Fruit fly (Drosophila melanogaster) whole organism, embryonic: Measurements from ENCODE around the gene RabX4.

Experiments
- ATbp ChIP-seq: fragments of 200-800 bp; sonication (Bioruptor generic); optimal IDR thresholded peaks from 2 replicates; lab custom pipeline; 2017; ENCODE audit warnings: missing biosample characterization, mild to moderate bottlenecking, missing genetic modification characterization, missing genetic modification reagents
- Adf1 ChIP-seq: fragments of 200-800 bp; sonication (Bioruptor generic); IDR thresholded peaks from 2 replicates; pipeline ENCODE4 v1.3.6; 2022; ENCODE audit warnings: missing biosample characterization, missing genetic modification characterization
- BtbVII ChIP-seq: fragments of 200-800 bp; sonication (Bioruptor generic); optimal IDR thresholded peaks from 3 replicates; lab custom pipeline; 2017; ENCODE audit warnings: missing biosample characterization, mild to moderate bottlenecking, missing genetic modification characterization
- C15 ChIP-seq: fragments of 200-800 bp; sonication (Bioruptor generic); IDR thresholded peaks from 3 replicates; pipeline ENCODE4 v1.3.6; 2022; ENCODE audit warnings: missing biosample characterization, missing genetic modification characterization
- CG10959 ChIP-seq: fragments of 200-800 bp; sonication (Bioruptor generic); IDR thresholded peaks from 2 replicates; pipeline ENCODE4 v1.3.6; 2022; ENCODE audit warnings: missing biosample characterization, missing genetic modification characterization
- CG12236 ChIP-seq: fragments of 200-800 bp; sonication (Bioruptor generic); optimal IDR thresholded peaks from 2 replicates; lab custom pipeline; 2016; ENCODE audit warnings: missing biosample characterization, missing genetic modification characterization
- CG12391 ChIP-seq: fragments of 200-800 bp; sonication (Bioruptor generic); optimal IDR thresholded peaks from 3 replicates; lab custom pipeline; 2018; ENCODE audit warnings: missing biosample characterization, mild to moderate bottlenecking, missing genetic modification characterization, moderate library complexity
- CG12769 ChIP-seq: fragments of 200-800 bp; sonication (Bioruptor generic); optimal IDR thresholded peaks from 2 replicates; lab custom pipeline; 2019; ENCODE audit warnings: missing biosample characterization, mild to moderate bottlenecking, missing genetic modification characterization, moderate library complexity
- CG14965 ChIP-seq: fragments of 200-800 bp; sonication (Bioruptor generic); optimal IDR thresholded peaks from 2 replicates; lab custom pipeline; 2016; ENCODE audit warnings: missing biosample characterization, missing genetic modification characterization, borderline replicate concordance
- CG16863 ChIP-seq: fragments of 200-800 bp; sonication (Bioruptor generic); optimal IDR thresholded peaks from 3 replicates; lab custom pipeline; 2016; ENCODE audit warnings: missing biosample characterization, missing genetic modification characterization
- CG17912 ChIP-seq: fragments of 200-800 bp; sonication (Bioruptor generic); optimal IDR thresholded peaks from 2 replicates; lab custom pipeline; 2018; ENCODE audit warnings: missing biosample characterization, mild to moderate bottlenecking, missing genetic modification characterization
- CG18764 ChIP-seq: fragments of 200-800 bp; sonication (Bioruptor generic); optimal IDR thresholded peaks from 3 replicates; lab custom pipeline; 2016; ENCODE audit warnings: missing biosample characterization, missing genetic modification characterization
- CG34376 ChIP-seq: fragments of 200-800 bp; sonication (Bioruptor generic); optimal IDR thresholded peaks from 2 replicates; lab custom pipeline; 2018; ENCODE audit warnings: missing biosample characterization, mild to moderate bottlenecking, missing genetic modification characterization
- CG4282 ChIP-seq: fragments of 200-800 bp; sonication (Bioruptor generic); optimal IDR thresholded peaks from 2 replicates; lab custom pipeline; 2016; ENCODE audit warnings: missing biosample characterization, missing genetic modification characterization
- CG4820 ChIP-seq: fragments of 200-800 bp; sonication (Bioruptor generic); optimal IDR thresholded peaks from 3 replicates; lab custom pipeline; 2016; ENCODE audit warnings: missing biosample characterization, missing genetic modification characterization
- CG6689 ChIP-seq: fragments of 200-800 bp; sonication (Bioruptor generic); IDR thresholded peaks from 2 replicates; pipeline ENCODE4 v1.3.6; 2022; ENCODE audit warnings: missing biosample characterization, missing genetic modification characterization
- CG7372 ChIP-seq: fragments of 200-800 bp; sonication (Bioruptor generic); IDR thresholded peaks from 2 replicates; pipeline ENCODE4 v1.3.6; 2022; ENCODE audit warnings: missing biosample characterization, missing genetic modification characterization
- CG8359 ChIP-seq: fragments of 200-800 bp; sonication (Bioruptor generic); optimal IDR thresholded peaks from 2 replicates; lab custom pipeline; 2017; ENCODE audit warnings: missing biosample characterization, mild to moderate bottlenecking, missing genetic modification characterization, borderline replicate concordance
- CG8478 ChIP-seq: fragments of >200 bp; optimal IDR thresholded peaks from 2 replicates; lab custom pipeline; 2018
- CG8765 ChIP-seq: fragments of 200-800 bp; sonication (Bioruptor generic); IDR thresholded peaks from 2 replicates; pipeline ENCODE4 v1.3.6; 2022; ENCODE audit warnings: missing biosample characterization, missing genetic modification characterization
- CG9437 ChIP-seq: fragments of 200-800 bp; sonication (Bioruptor generic); optimal IDR thresholded peaks from 2 replicates; lab custom pipeline; 2018; ENCODE audit warnings: missing biosample characterization, mild to moderate bottlenecking, missing genetic modification characterization
- CkIIα-i1 ChIP-seq: fragments of 200-800 bp; sonication (Bioruptor generic); IDR thresholded peaks from 2 replicates; pipeline ENCODE4 v1.3.6; 2022; ENCODE audit warnings: missing biosample characterization, missing genetic modification characterization
- D19A ChIP-seq: fragments of 200-800 bp; optimal IDR thresholded peaks from 3 replicates; lab custom pipeline; 2019; ENCODE audit warnings: missing biosample characterization, mild to moderate bottlenecking, missing genetic modification characterization, moderate library complexity
- Fer2 ChIP-seq: fragments of 200-800 bp; sonication (Bioruptor generic); optimal IDR thresholded peaks from 2 replicates; lab custom pipeline; 2018; ENCODE audit warnings: missing biosample characterization, mild to moderate bottlenecking, missing genetic modification characterization, moderate library complexity
- Hsf ChIP-seq: fragments of 200-800 bp; sonication (Bioruptor generic); optimal IDR thresholded peaks from 3 replicates; lab custom pipeline; 2016; ENCODE audit warnings: missing biosample characterization, missing genetic modification characterization
- Max ChIP-seq: fragments of 200-800 bp; sonication (Bioruptor generic); optimal IDR thresholded peaks from 2 replicates; lab custom pipeline; 2016; ENCODE audit warnings: missing biosample characterization, mild to moderate bottlenecking, missing genetic modification characterization
- Mes4 ChIP-seq: fragments of 200-800 bp; sonication (Bioruptor generic); optimal IDR thresholded peaks from 2 replicates; lab custom pipeline; 2016; ENCODE audit warnings: missing biosample characterization, missing genetic modification characterization
- Mrtf ChIP-seq: fragments of 200-800 bp; sonication (Bioruptor generic); IDR thresholded peaks from 3 replicates; pipeline ENCODE4 v1.3.6; 2022; ENCODE audit warnings: missing biosample characterization, missing genetic modification characterization
- Six4 ChIP-seq: fragments of 200-800 bp; sonication (Bioruptor generic); optimal IDR thresholded peaks from 2 replicates; lab custom pipeline; 2016; ENCODE audit warnings: missing biosample characterization, missing genetic modification characterization
- Sox102F ChIP-seq: fragments of 200-800 bp; sonication (Bioruptor generic); optimal IDR thresholded peaks from 2 replicates; lab custom pipeline; 2018; ENCODE audit warnings: missing biosample characterization, mild to moderate bottlenecking, missing genetic modification characterization, moderate library complexity
- Sry-δ ChIP-seq: fragments of 200-800 bp; sonication (Bioruptor generic); optimal IDR thresholded peaks from 2 replicates; lab custom pipeline; 2016; ENCODE audit warnings: missing biosample characterization, missing genetic modification characterization
- ase ChIP-seq: fragments of 200-800 bp; sonication (Bioruptor generic); IDR thresholded peaks from 3 replicates; pipeline ENCODE4 v1.3.6; 2022; ENCODE audit warnings: missing biosample characterization, missing genetic modification characterization
- bowl ChIP-seq: fragments of 200-800 bp; sonication (Bioruptor generic); IDR thresholded peaks from 2 replicates; pipeline ENCODE4 v1.3.6; 2022; ENCODE audit warnings: missing biosample characterization, missing genetic modification characterization
- croc ChIP-seq: fragments of 200-800 bp; sonication (Bioruptor generic); conservative IDR thresholded peaks from 3 replicates; pipeline ENCODE4 v1.3.6; 2022; ENCODE audit warnings: missing biosample characterization, missing genetic modification characterization
- en ChIP-seq: fragments of 200-800 bp; sonication (Bioruptor generic); optimal IDR thresholded peaks from 2 replicates; lab custom pipeline; 2016; ENCODE audit warnings: missing biosample characterization, missing genetic modification characterization
- fd102C ChIP-seq: fragments of 200-800 bp; sonication (Bioruptor generic); optimal IDR thresholded peaks from 2 replicates; lab custom pipeline; 2018; ENCODE audit warnings: missing biosample characterization, mild to moderate bottlenecking, missing genetic modification characterization, moderate library complexity
- gcm2 ChIP-seq: fragments of 200-800 bp; sonication (Bioruptor generic); optimal IDR thresholded peaks from 2 replicates; lab custom pipeline; 2016; ENCODE audit warnings: missing biosample characterization, missing genetic modification characterization
- h ChIP-seq: fragments of >200 bp; optimal IDR thresholded peaks from 2 replicates; lab custom pipeline; 2017
- ham ChIP-seq: fragments of 200-800 bp; sonication (Bioruptor generic); IDR thresholded peaks from 2 replicates; pipeline ENCODE4 v1.3.6; 2022; ENCODE audit warnings: missing biosample characterization, missing genetic modification characterization
- jing ChIP-seq: fragments of 200-800 bp; sonication (Bioruptor generic); optimal IDR thresholded peaks from 2 replicates; lab custom pipeline; 2018; ENCODE audit warnings: missing biosample characterization, mild to moderate bottlenecking, missing genetic modification characterization
- lov ChIP-seq, 2 experiments: fragments of 200-800 bp in 1 of 2; fragments of >200 bp in 1 of 2; sonication (Bioruptor generic) in 1 of 2; IDR thresholded peaks in 1 of 2; optimal IDR thresholded peaks in 1 of 2; 2 replicates in 1 of 2; 3 replicates in 1 of 2; pipeline versions ENCODE4 v1.3.6 to Lab custom; 2017 to 2022; ENCODE audit warnings: missing biosample characterization in 1 of 2, missing genetic modification characterization in 1 of 2
- luna ChIP-seq: fragments of 200-800 bp; sonication (Bioruptor generic); optimal IDR thresholded peaks from 2 replicates; lab custom pipeline; 2016; ENCODE audit warnings: missing biosample characterization, missing genetic modification characterization
- oc ChIP-seq: fragments of 200-800 bp; sonication (Bioruptor generic); optimal IDR thresholded peaks from 2 replicates; lab custom pipeline; 2018; ENCODE audit warnings: missing biosample characterization, mild to moderate bottlenecking, missing genetic modification characterization, moderate library complexity
- pan ChIP-seq, 4 experiments: fragments of >200 bp in 3 of 4; fragments of 200-800 bp in 1 of 4; sonication (Bioruptor generic) in 1 of 4; optimal IDR thresholded peaks in 3 of 4; IDR thresholded peaks in 1 of 4; 2 replicates each; pipeline versions ENCODE4 v1.3.6 to Lab custom; 2017 to 2022; ENCODE audit warnings: missing biosample characterization in 2 of 4, missing genetic modification characterization in 2 of 4, mixed read lengths in 1 of 4
- pzg ChIP-seq: fragments of 200-800 bp; sonication (Bioruptor generic); optimal IDR thresholded peaks from 3 replicates; lab custom pipeline; 2018; ENCODE audit warnings: missing biosample characterization, mild to moderate bottlenecking, missing genetic modification characterization, moderate library complexity
- row ChIP-seq: fragments of 200-800 bp; sonication (Bioruptor generic); IDR thresholded peaks from 3 replicates; pipeline ENCODE4 v1.3.6; 2022; ENCODE audit warnings: missing biosample characterization, missing genetic modification characterization
- sima ChIP-seq: fragments of 200-800 bp; sonication (Bioruptor generic); optimal IDR thresholded peaks from 2 replicates; lab custom pipeline; 2016; ENCODE audit warnings: missing biosample characterization, missing genetic modification characterization
- tup ChIP-seq: fragments of 200-800 bp; sonication (Bioruptor generic); optimal IDR thresholded peaks from 2 replicates; lab custom pipeline; 2016; ENCODE audit warnings: missing biosample characterization, mild to moderate bottlenecking, missing genetic modification characterization, moderate library complexity
- usp ChIP-seq: fragments of >200 bp; optimal IDR thresholded peaks from 2 replicates; lab custom pipeline; 2017; ENCODE audit warnings: missing biosample characterization, missing genetic modification characterization
- wek ChIP-seq: fragments of 200-800 bp; sonication (Bioruptor generic); optimal IDR thresholded peaks from 3 replicates; lab custom pipeline; 2018; ENCODE audit warnings: missing biosample characterization, mild to moderate bottlenecking, missing genetic modification characterization, moderate library complexity

Gene RabX4

DNA sequence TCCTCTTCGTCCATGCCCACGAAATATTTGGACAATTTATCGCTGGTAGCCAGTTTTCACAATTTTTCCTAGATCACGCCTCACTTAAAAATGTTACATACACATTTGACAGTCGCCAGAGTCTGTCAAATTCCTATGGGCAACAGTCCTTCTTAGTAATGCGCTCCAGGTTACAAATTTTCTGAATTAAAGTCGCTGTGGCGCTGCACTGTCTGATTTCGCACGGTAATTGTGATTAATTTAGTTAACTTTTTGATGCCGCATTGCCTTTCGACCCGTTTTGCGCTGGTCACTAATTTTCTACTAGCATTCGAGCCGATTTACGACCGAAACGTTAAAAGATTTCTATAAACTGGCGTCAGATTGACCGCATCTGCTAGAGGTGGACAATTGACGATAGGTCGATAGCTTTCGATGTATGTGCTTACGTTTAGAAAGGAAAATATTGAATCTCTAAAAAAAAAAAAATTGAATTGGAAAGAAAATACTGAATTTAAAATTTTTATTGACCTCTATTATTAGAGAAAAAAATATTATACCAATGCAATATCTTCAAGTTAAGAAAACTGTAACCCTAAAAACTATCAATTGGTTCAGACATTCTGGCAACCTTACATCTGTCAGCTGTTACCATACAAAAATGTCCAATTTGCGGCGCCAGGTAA lies 14.4 kb downstream of the RabX4 start, which contains the start of the genes lili and CG34150 (continued):
- TF ChIP-seq CG8765 (GFP tag; lab: Robert Waterston, UW): no peak
- TF ChIP-seq row (GFP tag; lab: Robert Waterston, UW): peak; percentile 90
- TF ChIP-seq Six4 (GFP tag; lab: Kevin White, UChicago): peak; percentile 77
- peak; percentile 48 for TF ChIP-seq gcm2 (GFP tag; lab: Kevin White, UChicago)
- peak; percentile 79 for TF ChIP-seq Max (GFP tag; lab: Kevin White, UChicago)
- TF ChIP-seq wek (GFP tag; lab: Kevin White, UChicago): peak; percentile 1
- no peak for TF ChIP-seq fd102C (GFP tag; lab: Kevin White, UChicago)
- peak; percentile 93 for TF ChIP-seq CG12391 (tag; lab: Kevin White, UChicago)
- no peak for TF ChIP-seq Sox102F (GFP tag; lab: Kevin White, UChicago)
- TF ChIP-seq CkIIα-i1 (GFP tag; lab: Robert Waterston, UW): no peak
- peak; percentile 95 for TF ChIP-seq Sry-δ
- TF ChIP-seq ase (GFP tag; lab: Robert Waterston, UW): no peak
- peak; percentile 41 for TF ChIP-seq sima (GFP tag; lab: Kevin White, UChicago)
- peak; percentile 95 for TF ChIP-seq CG9437 (GFP tag; lab: Kevin White, UChicago)
- TF ChIP-seq CG4820 (GFP tag; lab: Kevin White, UChicago): peak; percentile 74
- no peak for TF ChIP-seq CG17912 (GFP tag; lab: Kevin White, UChicago)
- TF ChIP-seq CG14965 (GFP tag; lab: Kevin White, UChicago): no peak
- no peak for TF ChIP-seq CG12769 (tag; lab: Kevin White, UChicago)
- peak; percentile 42 for TF ChIP-seq CG12236
- no peak for TF ChIP-seq ham
- TF ChIP-seq ATbp (GFP tag; lab: Kevin White, UChicago): no peak
- no peak for TF ChIP-seq pan (optimal IDR thresholded peaks at IDR 0.05; lab: Kevin White, UChicago)
- peak in 1 of 2 experiments; percentile 67 for TF ChIP-seq pan (GFP tag; optimal IDR thresholded peaks at IDR 0.05 in 1 of 2, IDR thresholded peaks at IDR 0.05 in 1 of 2)
- peak; percentile 60 for TF ChIP-seq pzg
- TF ChIP-seq CG6689 (GFP tag; lab: Robert Waterston, UW): peak; percentile 80
- TF ChIP-seq CG10959 (GFP tag; lab: Robert Waterston, UW): no peak
- no peak for TF ChIP-seq CG8478 (lab: Kevin White, UChicago)
- peak; percentile 47 for TF ChIP-seq luna (GFP tag; lab: Kevin White, UChicago)
- TF ChIP-seq BtbVII: peak; percentile 29
- peak; percentile 81 for TF ChIP-seq Fer2 (tag; lab: Kevin White, UChicago)
- peak; percentile 68 for TF ChIP-seq CG16863 (GFP tag; lab: Kevin White, UChicago)
- TF ChIP-seq CG7372 (GFP tag; lab: Robert Waterston, UW): peak; percentile 72; the same call in 1 of the 2 replicates
- TF ChIP-seq croc (GFP tag; lab: Robert Waterston, UW): peak; percentile 37; the same call in 2 of the 3 replicates
- TF ChIP-seq h (lab: Kevin White, UChicago): no peak
- 0 out of 3 replicates have a peak, but pooled peaks have one; percentile 45 for TF ChIP-seq Mrtf (GFP tag; lab: Robert Waterston, UW)
- TF ChIP-seq en (GFP tag; lab: Kevin White, UChicago): peak; percentile 25
- no peak for TF ChIP-seq tup (GFP tag; lab: Kevin White, UChicago)
- peak; percentile 44 for TF ChIP-seq Adf1 (GFP tag; lab: Robert Waterston, UW)
- no peak for TF ChIP-seq bowl (GFP tag; lab: Robert Waterston, UW)
- no peak for TF ChIP-seq jing (GFP tag; lab: Kevin White, UChicago)
- peak; percentile 73 for TF ChIP-seq CG18764 (GFP tag; lab: Kevin White, UChicago)
- no peak for TF ChIP-seq lov (optimal IDR thresholded peaks at IDR 0.05; lab: Kevin White, UChicago)
- no peak for TF ChIP-seq lov (GFP tag; IDR thresholded peaks at IDR 0.05; lab: Robert Waterston, UW)
- TF ChIP-seq Mes4 (GFP tag; lab: Kevin White, UChicago): peak; percentile 56
- no peak for TF ChIP-seq usp (GFP tag; lab: Kevin White, UChicago)
- no peak for TF ChIP-seq oc (tag; lab: Kevin White, UChicago)
- TF ChIP-seq Hsf: peak; percentile 84
- TF ChIP-seq D19A (tag; lab: Kevin White, UChicago): no peak
- peak; percentile 66 for TF ChIP-seq CG34376
- no peak for TF ChIP-seq C15 (GFP tag; lab: Robert Waterston, UW)
- TF ChIP-seq CG8359 (GFP tag; lab: Kevin White, UChicago): no peak
- TF ChIP-seq CG4282 (GFP tag; lab: Kevin White, UChicago): no peak
